Worm (Caenorhabditis elegans) whole organism, L3 larva: Measurements from ENCODE around the gene nmt-1.

Source experiments
- ama-1 ChIP-seq: fragments of 150-350 bp; optimal IDR thresholded peaks from 2 replicates; lab custom pipeline; 2018
- elt-3 ChIP-seq, 3 experiments: fragments of 150-350 bp in 1 of 3; sonication (generic microtip) in 2 of 3; optimal IDR thresholded peaks; 2 replicates in 2 of 3; 4 replicates in 1 of 3; lab custom pipeline; 2014 to 2017; ENCODE audit warnings: missing biosample characterization in 3 of 3, missing genetic modification characterization in 3 of 3
- fkh-10 ChIP-seq: sonication (generic microtip); optimal IDR thresholded peaks from 2 replicates; lab custom pipeline; 2017; ENCODE audit warnings: missing biosample characterization, missing genetic modification reagents, missing genetic modification characterization
- nhr-77 ChIP-seq: fragments of 150-350 bp; optimal IDR thresholded peaks from 2 replicates; lab custom pipeline; 2014; ENCODE audit warnings: missing biosample characterization, missing genetic modification characterization
- pha-4 ChIP-seq: fragments of 150-350 bp; optimal IDR thresholded peaks from 2 replicates; lab custom pipeline; 2014; ENCODE audit warnings: missing biosample characterization, missing genetic modification reagents, missing genetic modification characterization
- unc-39 ChIP-seq: sonication (generic microtip); optimal IDR thresholded peaks from 4 replicates; lab custom pipeline; 2017; ENCODE audit warnings: missing biosample characterization, missing genetic modification characterization

DNA sequence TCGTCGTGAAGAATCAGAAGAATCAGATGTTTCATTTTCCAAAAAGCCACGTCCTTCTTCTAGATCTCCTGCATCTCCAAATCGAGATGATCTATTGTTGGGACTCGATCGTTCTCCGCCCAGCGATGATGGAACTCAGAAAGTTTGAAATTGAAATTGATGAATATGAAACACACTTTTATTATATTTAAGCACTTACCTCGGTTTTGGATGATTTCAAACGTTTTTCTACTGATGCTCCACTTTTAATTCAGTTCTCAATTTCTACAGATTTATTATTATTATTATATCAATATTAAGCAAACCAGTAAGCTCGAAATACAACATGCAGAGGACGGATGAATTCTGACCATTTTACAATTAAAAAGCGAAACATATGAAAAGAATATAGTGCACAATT, 38.5 kb upstream of the nmt-1 start:
- no peak for TF ChIP-seq nhr-77 (tag; lab: Kevin White, UChicago)
- TF ChIP-seq elt-3 (tag; optimal IDR thresholded peaks at IDR 0.05; lab: Kevin White, UChicago): no peak
- no peak for TF ChIP-seq ama-1 (lab: Kevin White, UChicago)
- no peak for TF ChIP-seq unc-39 (tag; lab: Kevin White, UChicago)
- TF ChIP-seq pha-4: no peak
- TF ChIP-seq fkh-10: no peak
